Worm (Caenorhabditis elegans) whole organism, L3 larva: Measurements from ENCODE around the gene btb-4.

Source experiments
- ceh-28 ChIP-seq: fragments of 150-350 bp; optimal IDR thresholded peaks from 2 replicates; lab custom pipeline; 2014; ENCODE audit warnings: missing biosample characterization, missing genetic modification reagents, missing genetic modification characterization
- lin-15B ChIP-seq: fragments of 150-350 bp; optimal IDR thresholded peaks from 2 replicates; lab custom pipeline; 2014; ENCODE audit warnings: missing biosample characterization, missing genetic modification characterization
- skn-1 ChIP-seq: fragments of 150-350 bp; optimal IDR thresholded peaks from 2 replicates; lab custom pipeline; 2014; ENCODE audit warnings: missing biosample characterization, missing genetic modification characterization

DNA sequence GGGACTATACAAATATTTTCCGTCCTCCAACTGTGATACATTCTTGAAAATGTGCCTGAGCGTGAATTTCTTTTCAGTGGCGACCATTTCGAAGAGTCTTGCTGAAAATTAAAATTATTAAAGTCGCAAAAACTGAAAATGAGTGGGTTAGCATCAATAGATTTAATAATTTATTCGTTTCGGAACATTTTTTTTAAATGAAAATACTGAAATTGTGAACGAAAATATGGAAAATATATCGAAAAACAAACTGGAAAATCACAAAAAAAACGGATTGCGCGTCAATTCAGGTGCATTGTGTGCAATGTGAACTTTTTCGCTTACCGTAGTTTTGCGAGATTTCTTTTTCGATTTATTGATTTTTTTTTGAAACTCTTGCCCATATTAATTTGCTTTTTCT is 264 bp upstream of the btb-4 start, which contains the start of gene bath-5:
- TF ChIP-seq lin-15B (tag; lab: Kevin White, UChicago) (no peak), ceh-28 (tag; lab: Kevin White, UChicago) (no peak), skn-1 (tag; lab: Kevin White, UChicago) (no peak)
